Worm (Caenorhabditis elegans): ENCODE data around the gene str-68.

- no peak for TF ChIP-seq dao-5 (tag; optimal IDR thresholded peaks at IDR 0.05)
- no peak for TF ChIP-seq him-1 (tag; optimal IDR thresholded peaks at IDR 0.05)
Measured at ce11 chrV:3121743-3122142, 14.4 kb upstream of the str-68 start, which contains the start of gene srt-56.

Measured in whole organism, L4/young adult.